Worm (Caenorhabditis elegans): ENCODE results near the gene F02E11.7.

F02E11.7 gene

DNA sequence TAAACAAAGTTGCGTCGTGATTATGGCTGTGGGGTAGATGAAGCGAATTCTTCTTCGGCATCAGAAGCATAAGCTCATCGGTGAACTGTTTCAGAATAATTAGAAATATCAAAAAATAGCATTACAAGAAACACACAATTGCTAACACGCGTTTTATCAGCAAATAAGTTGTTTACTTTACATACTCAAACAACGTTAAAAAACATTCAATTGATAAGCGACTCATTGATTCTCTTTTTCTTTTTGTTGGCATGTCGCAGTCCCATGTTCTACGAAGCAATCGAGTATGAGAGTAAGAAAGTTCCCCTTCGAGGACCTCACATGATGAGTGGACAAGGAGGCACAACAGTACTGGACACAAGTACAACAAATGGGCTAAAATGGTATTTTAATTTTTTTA is 29.2 kb downstream of the F02E11.7 start, which contains the start of gene btb-16:
TSS of gene btb-16 (plus strand) at position 240 of the 400 bp plus-strand sequence.
- TF ChIP-seq unc-62 (GFP tag; optimal IDR thresholded peaks at IDR 0.05) = no peak

ce11 chrII:3297914-3298313 is 30.4 kb downstream of the F02E11.7 start, which contains the start of gene btb-18:
Gene btb-18, plus strand, starts transcription at chrII:3298214.
- TF ChIP-seq unc-62 (GFP tag; optimal IDR thresholded peaks at IDR 0.05) = no peak

ce11 chrII:3299457-3299856 is 32.0 kb downstream of the F02E11.7 start, which contains the start of gene btb-22:
Gene btb-22, plus strand, starts transcription at chrII:3299757.
- no peak for TF ChIP-seq unc-62 (GFP tag; optimal IDR thresholded peaks at IDR 0.05)

ce11 chrII:3303582-3303981 is 36.1 kb downstream of the F02E11.7 start:
- TF ChIP-seq unc-62 (GFP tag; optimal IDR thresholded peaks at IDR 0.05) = no peak

ce11 chrII:3310957-3311657 is 43.6 kb downstream of the F02E11.7 start:
- TF ChIP-seq unc-62 (GFP tag; optimal IDR thresholded peaks at IDR 0.05) = no peak

ce11 chrII:3313442-3313841 is 46.0 kb downstream of the F02E11.7 start, which contains the start of gene F39E9.6:
Gene F39E9.6, minus strand, starts transcription at chrII:3313542.
- TF ChIP-seq unc-62 (GFP tag; optimal IDR thresholded peaks at IDR 0.05) = no peak

DNA sequence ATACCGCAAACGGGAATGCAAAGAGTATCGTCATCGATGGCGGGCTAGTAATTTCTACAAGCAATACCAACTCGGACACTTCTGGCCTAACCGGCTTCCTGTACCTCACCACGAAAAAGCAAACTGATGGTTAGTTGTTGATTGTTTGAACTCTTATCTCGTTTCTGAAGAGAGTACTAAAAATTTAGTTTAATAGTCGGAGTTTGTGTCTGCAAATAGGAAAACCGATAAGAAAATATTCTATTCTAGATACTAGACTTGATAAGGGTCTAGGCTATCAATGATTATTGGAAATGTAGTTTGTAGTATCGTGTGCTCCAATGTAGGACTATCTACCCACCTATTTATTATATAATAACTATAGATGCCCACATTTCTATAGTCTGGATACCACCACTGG is 51.4 kb downstream of the F02E11.7 start:
- TF ChIP-seq unc-62 (GFP tag; optimal IDR thresholded peaks at IDR 0.05) = no peak

Measured in whole organism, dauer.